Fruit fly (Drosophila melanogaster) whole organism, wandering third instar larva: Measurements from ENCODE around the gene CG31673.

Experiments used
- Abd-B ChIP-seq: fragments of >200 bp; optimal IDR thresholded peaks from 2 replicates; lab custom pipeline; 2017; ENCODE audit warnings: missing biosample characterization, missing genetic modification characterization
- CG32264 ChIP-seq: fragments of 200-800 bp; sonication (Bioruptor generic); optimal IDR thresholded peaks from 2 replicates; lab custom pipeline; 2016; ENCODE audit warnings: missing biosample characterization, missing genetic modification characterization
- CG9705 ChIP-seq: fragments of 200-800 bp; sonication (Bioruptor generic); optimal IDR thresholded peaks from 2 replicates; lab custom pipeline; 2018; ENCODE audit warnings: missing biosample characterization, mild to moderate bottlenecking, missing genetic modification characterization
- CrebA ChIP-seq: fragments of 200-800 bp; sonication (Bioruptor generic); optimal IDR thresholded peaks from 2 replicates; lab custom pipeline; 2016; ENCODE audit warnings: missing biosample characterization, mild to moderate bottlenecking, missing genetic modification characterization, borderline replicate concordance
- Dfd ChIP-seq: fragments of >200 bp; optimal IDR thresholded peaks from 2 replicates; lab custom pipeline; 2017; ENCODE audit warnings: missing biosample characterization, missing genetic modification characterization
- Dif ChIP-seq: fragments of 200-275, 200-300 bp; sonication (Bioruptor generic); optimal IDR thresholded peaks from 2 replicates; lab custom pipeline; 2018; ENCODE audit warnings: missing biosample characterization, missing genetic modification characterization; ENCODE audit not compliant: partially characterized antibody
- HLH106 ChIP-seq: fragments of 200-800 bp; optimal IDR thresholded peaks from 3 replicates; lab custom pipeline; 2019; ENCODE audit warnings: missing biosample characterization, mild to moderate bottlenecking, missing genetic modification characterization, moderate library complexity
- Hr78 ChIP-seq: fragments of >200 bp; optimal IDR thresholded peaks from 2 replicates; lab custom pipeline; 2017; ENCODE audit warnings: missing biosample characterization, missing genetic modification characterization
- Hr83 ChIP-seq: fragments of 200-300 bp; sonication (Bioruptor generic); optimal IDR thresholded peaks from 2 replicates; lab custom pipeline; 2016; ENCODE audit warnings: missing biosample characterization, mild to moderate bottlenecking, missing genetic modification characterization, moderate library complexity; ENCODE audit not compliant: poor library complexity, severe bottlenecking
- Mio ChIP-seq: sonication (Bioruptor generic); optimal IDR thresholded peaks from 2 replicates; lab custom pipeline; 2016; ENCODE audit warnings: missing biosample characterization, missing genetic modification characterization
- Myc ChIP-seq: fragments of >200 bp; optimal IDR thresholded peaks from 2 replicates; lab custom pipeline; 2017
- N ChIP-seq: fragments of >200 bp; optimal IDR thresholded peaks from 2 replicates; lab custom pipeline; 2018; ENCODE audit warnings: missing biosample characterization, missing external identifiers, missing genetic modification characterization
- OdsH ChIP-seq: fragments of 200-800 bp; sonication (Bioruptor generic); optimal IDR thresholded peaks from 2 replicates; lab custom pipeline; 2016; ENCODE audit warnings: missing biosample characterization, mild to moderate bottlenecking, missing genetic modification characterization
- Rel ChIP-seq, 2 experiments: fragments of 200-800 bp; sonication (Bioruptor generic) in 1 of 2; optimal IDR thresholded peaks; 2 replicates in 1 of 2; 3 replicates in 1 of 2; lab custom pipeline; 2016 to 2019; ENCODE audit warnings: mild to moderate bottlenecking in 2 of 2, missing biosample characterization in 2 of 2, missing genetic modification characterization in 2 of 2, moderate library complexity in 1 of 2
- Sp1 ChIP-seq: fragments of 200-800 bp; sonication (Bioruptor generic); optimal IDR thresholded peaks from 3 replicates; lab custom pipeline; 2019; ENCODE audit warnings: missing biosample characterization, mild to moderate bottlenecking, missing genetic modification characterization, moderate library complexity
- Vsx2 ChIP-seq: fragments of 200-300, 225-300 bp; sonication (Bioruptor generic); optimal IDR thresholded peaks from 2 replicates; lab custom pipeline; 2018; ENCODE audit warnings: missing biosample characterization, missing genetic modification characterization; ENCODE audit not compliant: partially characterized antibody
- brk ChIP-seq: fragments of 200-800 bp; sonication (Bioruptor generic); optimal IDR thresholded peaks from 2 replicates; lab custom pipeline; 2016; ENCODE audit warnings: missing biosample characterization, mild to moderate bottlenecking, missing genetic modification characterization
- dmrt93B ChIP-seq: fragments of 200-800 bp; sonication (Bioruptor generic); optimal IDR thresholded peaks from 2 replicates; lab custom pipeline; 2018; ENCODE audit warnings: missing biosample characterization, mild to moderate bottlenecking, missing genetic modification characterization
- dsf ChIP-seq: sonication (Bioruptor generic); optimal IDR thresholded peaks from 2 replicates; lab custom pipeline; 2016; ENCODE audit warnings: missing biosample characterization, missing genetic modification characterization, borderline replicate concordance
- ey ChIP-seq: fragments of 200-800 bp; sonication (Bioruptor generic); optimal IDR thresholded peaks from 2 replicates; lab custom pipeline; 2016; ENCODE audit warnings: missing biosample characterization, missing genetic modification characterization
- foxo ChIP-seq, 2 experiments: fragments of 200-800 bp; sonication (Bioruptor generic); optimal IDR thresholded peaks; 2 replicates in 1 of 2; 3 replicates in 1 of 2; lab custom pipeline; 2016 to 2017; ENCODE audit warnings: missing biosample characterization in 2 of 2, missing genetic modification characterization in 2 of 2
- fru ChIP-seq: fragments of 200-800 bp; sonication (Bioruptor generic); optimal IDR thresholded peaks from 3 replicates; lab custom pipeline; 2016; ENCODE audit warnings: missing biosample characterization, mild to moderate bottlenecking, missing genetic modification characterization
- h ChIP-seq: fragments of 200-800 bp; sonication (Bioruptor generic); optimal IDR thresholded peaks from 3 replicates; lab custom pipeline; 2016; ENCODE audit warnings: missing biosample characterization, mild to moderate bottlenecking, missing genetic modification characterization
- jim ChIP-seq: fragments of 175-275, 200-325 bp; sonication (Bioruptor generic); optimal IDR thresholded peaks from 2 replicates; lab custom pipeline; 2016; ENCODE audit warnings: missing biosample characterization, mild to moderate bottlenecking, missing genetic modification characterization
- lola ChIP-seq: fragments of >200 bp; optimal IDR thresholded peaks from 2 replicates; lab custom pipeline; 2017; ENCODE audit warnings: missing biosample characterization, missing genetic modification characterization
- psq ChIP-seq: fragments of 200-800 bp; sonication (Bioruptor generic); optimal IDR thresholded peaks from 3 replicates; lab custom pipeline; 2017; ENCODE audit warnings: missing biosample characterization, mild to moderate bottlenecking, missing genetic modification characterization, moderate library complexity
- tai ChIP-seq: sonication (Bioruptor generic); optimal IDR thresholded peaks from 2 replicates; lab custom pipeline; 2016; ENCODE audit warnings: missing biosample characterization, missing genetic modification characterization
- usp ChIP-seq: fragments of >200 bp; optimal IDR thresholded peaks from 2 replicates; lab custom pipeline; 2017; ENCODE audit warnings: missing biosample characterization, missing genetic modification characterization

Gene CG31673

dm6 chr2L:20867381-20867780 lies 38.0 kb downstream of the CG31673 start, which contains the start of gene CG31675:
TSS of gene CG31675 (plus strand) at chr2L:20867755.
- TF ChIP-seq Hr78 (GFP tag; lab: Kevin White, UChicago) (no peak), N (GFP tag; lab: Kevin White, UChicago) (no peak), CrebA (GFP tag; lab: Kevin White, UChicago) (no peak), Dfd (GFP tag; lab: Kevin White, UChicago) (no peak), HLH106 (tag; lab: Kevin White, UChicago) (no peak), Myc (no peak), tai (GFP tag; lab: Kevin White, UChicago) (no peak), ey (GFP tag; lab: Kevin White, UChicago) (no peak)
- TF ChIP-seq, all 38 proteins: peak for 0

DNA sequence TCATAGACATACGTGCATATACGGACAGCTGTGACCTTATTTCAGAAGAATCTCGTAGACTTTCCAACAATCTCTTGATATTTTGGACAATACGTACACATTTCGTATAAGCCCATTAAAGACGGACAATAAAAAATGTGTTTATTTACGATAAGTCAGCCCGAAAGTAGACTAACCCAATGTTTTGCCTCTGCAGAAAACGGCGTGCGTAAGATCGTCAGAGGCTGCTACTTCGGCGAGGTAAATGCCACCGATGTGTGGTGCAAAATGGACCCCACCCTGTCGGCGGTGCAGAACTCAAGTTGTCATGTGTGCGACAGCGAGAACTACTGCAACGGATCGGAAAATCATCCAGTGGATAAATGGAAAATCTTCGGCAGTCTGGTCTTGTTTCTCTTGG lies 39.5 kb downstream of the CG31673 start:
- TF ChIP-seq N (GFP tag; lab: Kevin White, UChicago) (no peak), Myc (peak; percentile 30)
- TF ChIP-seq, all 38 proteins: peak for 1

DNA sequence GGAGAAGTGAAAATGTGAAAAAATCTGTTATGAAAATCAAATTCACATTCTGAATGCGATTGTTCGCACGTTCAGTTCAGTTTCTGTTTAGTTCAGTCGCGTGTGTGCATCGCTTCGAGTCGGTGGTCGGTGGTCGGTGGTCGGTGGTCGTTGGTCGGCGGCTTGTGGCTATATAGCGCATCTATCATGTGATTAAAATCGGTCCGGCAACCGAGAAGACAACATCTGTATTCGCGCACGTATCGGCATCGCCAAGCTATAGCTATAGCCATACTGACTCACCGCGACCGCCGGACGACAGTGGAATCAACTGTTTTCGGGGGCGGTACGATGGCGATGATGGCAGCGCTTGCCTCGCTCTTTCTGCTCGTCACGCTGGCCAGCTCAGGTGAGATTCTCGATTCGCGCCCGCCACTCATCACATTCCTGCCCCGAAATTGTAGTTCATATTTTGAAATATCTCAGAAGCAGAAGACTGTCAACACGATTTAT lies 40.4 kb downstream of the CG31673 start, which contains the start of gene CG14401:
Gene CG14401 (plus strand): TSS at position 51 of the 492 bp plus-strand sequence.
- TF ChIP-seq foxo (GFP tag; optimal IDR thresholded peaks at IDR 0.05; lab: Kevin White, UChicago) = no peak
- no peak for TF ChIP-seq OdsH (GFP tag; lab: Kevin White, UChicago)
- no peak for TF ChIP-seq Mio (GFP tag; lab: Kevin White, UChicago)
- no peak for TF ChIP-seq Hr78 (GFP tag; lab: Kevin White, UChicago)
- TF ChIP-seq Abd-B (GFP tag; lab: Kevin White, UChicago) = no peak
- no peak for TF ChIP-seq jim (GFP tag; lab: Kevin White, UChicago)
- no peak for TF ChIP-seq psq (GFP tag; lab: Kevin White, UChicago)
- no peak for TF ChIP-seq Vsx2 (GFP tag; lab: Kevin White, UChicago)
- no peak for TF ChIP-seq Rel (GFP tag; optimal IDR thresholded peaks at IDR 0.05; lab: Kevin White, UChicago)
- no peak for TF ChIP-seq Rel (tag; optimal IDR thresholded peaks at IDR 0.05; lab: Kevin White, UChicago)
- TF ChIP-seq usp = no peak
- TF ChIP-seq dmrt93B (GFP tag; lab: Kevin White, UChicago) = no peak
- TF ChIP-seq lola (GFP tag; lab: Kevin White, UChicago) = no peak
- TF ChIP-seq fru (GFP tag; lab: Kevin White, UChicago) = no peak
- TF ChIP-seq Dfd (GFP tag; lab: Kevin White, UChicago) = no peak
- no peak for TF ChIP-seq h (GFP tag; lab: Kevin White, UChicago)
- TF ChIP-seq N (GFP tag; lab: Kevin White, UChicago) = no peak
- no peak for TF ChIP-seq dsf (GFP tag; lab: Kevin White, UChicago)
- no peak for TF ChIP-seq CG9705 (GFP tag; lab: Kevin White, UChicago)

dm6 chr2L:20874514-20874913 lies 45.1 kb downstream of the CG31673 start:
- TF ChIP-seq Mio (GFP tag; lab: Kevin White, UChicago) (no peak), CrebA (GFP tag; lab: Kevin White, UChicago) (no peak), Myc (peak; percentile 75), foxo (GFP tag; optimal IDR thresholded peaks at IDR 0.05; lab: Kevin White, UChicago) (no peak)
- TF ChIP-seq, all 38 proteins: peak for 1

DNA sequence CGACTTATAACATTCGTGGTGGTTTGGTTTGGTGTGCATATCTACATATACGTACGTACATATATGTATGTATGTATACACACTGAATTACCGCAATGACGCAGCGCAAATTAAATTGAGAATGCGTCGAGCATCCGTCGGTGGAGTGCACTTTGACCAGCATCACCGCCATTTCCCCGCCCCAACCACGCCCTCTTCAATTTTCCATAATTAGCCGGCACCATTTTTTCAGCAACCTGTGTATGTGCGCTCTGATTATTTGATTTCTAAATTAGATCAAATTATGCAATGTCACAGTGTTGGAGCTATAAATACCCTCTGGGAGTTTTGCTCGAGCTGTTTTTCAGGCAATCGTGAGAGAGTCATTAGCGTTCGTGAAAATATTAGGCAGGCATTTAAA lies 48.6 kb downstream of the CG31673 start:
- TF ChIP-seq brk (no peak), Mio (GFP tag; lab: Kevin White, UChicago) (no peak), HLH106 (tag; lab: Kevin White, UChicago) (no peak), fru (GFP tag; lab: Kevin White, UChicago) (no peak), Sp1 (GFP tag; lab: Kevin White, UChicago) (no peak), Abd-B (GFP tag; lab: Kevin White, UChicago) (no peak)

DNA sequence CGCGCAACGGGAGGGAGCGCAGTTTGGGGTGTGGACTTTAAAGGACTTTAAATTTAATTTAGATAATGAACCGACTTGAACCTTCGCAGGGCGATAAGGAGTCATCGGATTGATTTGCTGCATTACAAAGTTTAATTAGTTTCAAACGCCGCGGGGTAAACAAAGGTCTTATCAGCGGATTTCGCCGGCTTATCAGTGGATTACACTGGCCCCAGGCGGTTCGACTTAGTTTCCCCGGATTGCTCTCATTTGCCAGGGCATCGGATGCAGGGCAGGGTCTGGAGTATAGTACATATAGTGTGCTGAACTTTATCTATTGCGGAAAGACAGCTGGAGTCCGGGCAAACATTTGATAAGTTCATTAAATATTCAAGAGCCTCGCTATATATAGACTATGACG lies 49.1 kb downstream of the CG31673 start:
- no peak for TF ChIP-seq Vsx2 (GFP tag; lab: Kevin White, UChicago)
- no peak for TF ChIP-seq lola (GFP tag; lab: Kevin White, UChicago)
- no peak for TF ChIP-seq h (GFP tag; lab: Kevin White, UChicago)
- TF ChIP-seq CG32264 (GFP tag; lab: Kevin White, UChicago) = no peak
- TF ChIP-seq brk = no peak
- TF ChIP-seq Sp1 (GFP tag; lab: Kevin White, UChicago) = no peak
- no peak for TF ChIP-seq N (GFP tag; lab: Kevin White, UChicago)
- no peak for TF ChIP-seq fru (GFP tag; lab: Kevin White, UChicago)
- TF ChIP-seq Mio (GFP tag; lab: Kevin White, UChicago) = no peak
- TF ChIP-seq Hr83 (GFP tag; lab: Kevin White, UChicago) = no peak
- TF ChIP-seq CrebA (GFP tag; lab: Kevin White, UChicago) = no peak
- TF ChIP-seq Dif (GFP tag; lab: Kevin White, UChicago) = no peak
